Worm (Caenorhabditis elegans) whole organism, late embryonic: ENCODE measurements around the gene T01G5.8.

Experiments used
- ama-1 ChIP-seq: fragments of 150-350 bp; optimal IDR thresholded peaks from 2 replicates; lab custom pipeline; 2014
- ceh-2 ChIP-seq: sonication (generic microtip); optimal IDR thresholded peaks from 2 replicates; lab custom pipeline; 2016; ENCODE audit warnings: missing genotype, missing genetic modification characterization, missing compliant biosample characterization
- ceh-34 ChIP-seq: sonication (generic microtip); optimal IDR thresholded peaks from 2 replicates; lab custom pipeline; 2016; ENCODE audit warnings: mild to moderate bottlenecking, missing genetic modification characterization, missing compliant biosample characterization
- che-1 ChIP-seq: sonication (generic microtip); optimal IDR thresholded peaks from 2 replicates; lab custom pipeline; 2016; ENCODE audit warnings: mild to moderate bottlenecking, missing genetic modification characterization, missing compliant biosample characterization
- dve-1 ChIP-seq: sonication (generic microtip); optimal IDR thresholded peaks from 2 replicates; lab custom pipeline; 2017; ENCODE audit warnings: antibody characterized with exemption, mild to moderate bottlenecking, missing genetic modification characterization, missing compliant biosample characterization
- ets-4 ChIP-seq: sonication (generic microtip); optimal IDR thresholded peaks from 2 replicates; lab custom pipeline; 2016; ENCODE audit warnings: missing genetic modification characterization, missing compliant biosample characterization
- fkh-10 ChIP-seq: fragments of 150-350 bp; optimal IDR thresholded peaks from 2 replicates; lab custom pipeline; 2014; ENCODE audit warnings: missing biosample characterization, missing genetic modification reagents, missing genetic modification characterization
- nhr-11 ChIP-seq: fragments of 150-350 bp; optimal IDR thresholded peaks from 2 replicates; lab custom pipeline; 2014; ENCODE audit warnings: missing biosample characterization, missing genetic modification characterization
- npax-4 ChIP-seq: sonication (generic microtip); optimal IDR thresholded peaks from 2 replicates; lab custom pipeline; 2016; ENCODE audit warnings: missing genetic modification characterization, missing compliant biosample characterization
- pag-3 ChIP-seq: sonication (generic microtip); optimal IDR thresholded peaks from 2 replicates; lab custom pipeline; 2016; ENCODE audit warnings: missing compliant biosample characterization, missing genetic modification characterization, borderline replicate concordance
- sox-2 ChIP-seq: fragments of 200-800 bp; sonication (Bioruptor generic); IDR thresholded peaks from 2 replicates; pipeline ENCODE4 v1.3.6; 2022; ENCODE audit warnings: missing genetic modification reagents, missing genetic modification characterization, missing compliant biosample characterization
- syd-9 ChIP-seq: sonication (generic microtip); optimal IDR thresholded peaks from 2 replicates; lab custom pipeline; 2016; ENCODE audit warnings: mild to moderate bottlenecking, missing genetic modification characterization, moderate library complexity, missing compliant biosample characterization

DNA sequence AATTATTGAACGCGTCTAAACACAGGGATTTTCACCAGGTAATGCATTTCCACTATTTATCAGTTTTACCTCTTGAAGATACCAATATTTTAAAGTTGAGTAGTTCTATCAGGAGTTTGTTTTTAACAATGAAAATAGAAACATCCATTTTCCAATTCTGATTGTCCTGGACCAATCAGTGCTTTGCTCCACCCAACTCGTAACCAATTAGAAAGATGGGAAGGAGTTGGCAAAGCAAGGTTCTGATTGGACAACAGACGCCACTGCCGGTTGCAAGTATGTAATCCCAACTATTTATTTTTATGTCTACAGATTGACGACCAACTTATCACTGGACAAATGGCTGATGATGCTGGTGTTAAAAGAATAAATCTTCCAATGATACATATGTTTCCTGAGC is 34.1 kb downstream of the T01G5.8 start:
- TF ChIP-seq ets-4 (tag; lab: Kevin White, UChicago) (no peak), npax-4 (tag; lab: Kevin White, UChicago) (no peak), sox-2 (GFP tag; lab: Robert Waterston, UW) (no peak), nhr-11 (no peak), che-1 (tag; lab: Kevin White, UChicago) (no peak), ceh-34 (tag; lab: Kevin White, UChicago) (no peak), syd-9 (no peak), ama-1 (no peak), pag-3 (tag; lab: Kevin White, UChicago) (no peak), dve-1 (tag; lab: Kevin White, UChicago) (no peak), fkh-10 (GFP tag; lab: Kevin White, UChicago) (no peak), ceh-2 (tag; lab: Kevin White, UChicago) (no peak)
